Fruit fly (Drosophila melanogaster) whole organism, embryonic: Measurements from ENCODE around the gene CG14054.

Experiments
- Blimp-1 ChIP-seq: fragments of 200-800 bp; sonication (Bioruptor generic); optimal IDR thresholded peaks from 3 replicates; lab custom pipeline; 2018; ENCODE audit warnings: missing biosample characterization, missing genetic modification characterization, mild to moderate bottlenecking, moderate library complexity, missing genetic modification reagents
- CG10431 ChIP-seq: fragments of 200-800 bp; sonication (Bioruptor generic); optimal IDR thresholded peaks from 3 replicates; lab custom pipeline; 2018; ENCODE audit warnings: missing biosample characterization, mild to moderate bottlenecking, missing genetic modification characterization
- CG12391 ChIP-seq: fragments of 200-800 bp; sonication (Bioruptor generic); optimal IDR thresholded peaks from 3 replicates; lab custom pipeline; 2018; ENCODE audit warnings: missing biosample characterization, mild to moderate bottlenecking, missing genetic modification characterization, moderate library complexity
- CG13123 ChIP-seq: fragments of 200-800 bp; sonication (Bioruptor generic); optimal IDR thresholded peaks from 2 replicates; lab custom pipeline; 2016; ENCODE audit warnings: missing biosample characterization, missing genetic modification characterization
- CG14860 ChIP-seq: fragments of 200-800 bp; sonication (Bioruptor generic); IDR thresholded peaks from 3 replicates; pipeline ENCODE4 v1.3.6; 2022; ENCODE audit warnings: missing biosample characterization, missing genetic modification characterization; ENCODE audit not compliant: partially characterized antibody
- CG18619 ChIP-seq: fragments of 200-800 bp; sonication (Bioruptor generic); optimal IDR thresholded peaks from 3 replicates; lab custom pipeline; 2017; ENCODE audit warnings: missing biosample characterization, mild to moderate bottlenecking, missing genetic modification characterization
- CG30020 ChIP-seq: fragments of 200-800 bp; optimal IDR thresholded peaks from 2 replicates; lab custom pipeline; 2019; ENCODE audit warnings: missing biosample characterization, mild to moderate bottlenecking, missing genetic modification characterization, moderate library complexity
- CG30403 ChIP-seq: fragments of 200-800 bp; sonication (Bioruptor generic); optimal IDR thresholded peaks from 3 replicates; lab custom pipeline; 2016; ENCODE audit warnings: missing biosample characterization, missing genetic modification characterization
- CG34422 ChIP-seq: fragments of 200-800 bp; sonication (Bioruptor generic); IDR thresholded peaks from 3 replicates; pipeline ENCODE4 v1.3.6; 2022; ENCODE audit warnings: missing biosample characterization, missing genetic modification characterization
- CG4820 ChIP-seq: fragments of 200-800 bp; sonication (Bioruptor generic); optimal IDR thresholded peaks from 3 replicates; lab custom pipeline; 2016; ENCODE audit warnings: missing biosample characterization, missing genetic modification characterization
- CG5180 ChIP-seq: fragments of 200-800 bp; sonication (Bioruptor generic); optimal IDR thresholded peaks from 3 replicates; lab custom pipeline; 2017; ENCODE audit warnings: missing biosample characterization, missing genetic modification characterization, mild to moderate bottlenecking, moderate library complexity, missing genetic modification reagents
- CG6683 ChIP-seq: fragments of 200-800 bp; sonication (Bioruptor generic); optimal IDR thresholded peaks from 2 replicates; lab custom pipeline; 2017; ENCODE audit warnings: missing biosample characterization, mild to moderate bottlenecking, missing genetic modification characterization, missing genetic modification reagents
- CG7556 ChIP-seq: fragments of 200-800 bp; sonication (Bioruptor generic); optimal IDR thresholded peaks from 2 replicates; lab custom pipeline; 2017; ENCODE audit warnings: missing biosample characterization, mild to moderate bottlenecking, missing genetic modification characterization
- CG7786 ChIP-seq: fragments of 200-800 bp; sonication (Bioruptor generic); optimal IDR thresholded peaks from 2 replicates; lab custom pipeline; 2016; ENCODE audit warnings: missing biosample characterization, missing genetic modification characterization
- CG7963 ChIP-seq: fragments of 200-800 bp; sonication (Bioruptor generic); IDR thresholded peaks from 3 replicates; pipeline ENCODE4 v1.3.6; 2022; ENCODE audit warnings: missing biosample characterization, missing genetic modification characterization; ENCODE audit not compliant: partially characterized antibody
- CG7987 ChIP-seq: fragments of 200-800 bp; sonication (Bioruptor generic); optimal IDR thresholded peaks from 2 replicates; lab custom pipeline; 2018; ENCODE audit warnings: missing biosample characterization, mild to moderate bottlenecking, missing genetic modification characterization, moderate library complexity
- CG8478 ChIP-seq: fragments of >200 bp; optimal IDR thresholded peaks from 2 replicates; lab custom pipeline; 2018
- CG8765 ChIP-seq: fragments of 200-800 bp; sonication (Bioruptor generic); IDR thresholded peaks from 2 replicates; pipeline ENCODE4 v1.3.6; 2022; ENCODE audit warnings: missing biosample characterization, missing genetic modification characterization
- CG9437 ChIP-seq: fragments of 200-800 bp; sonication (Bioruptor generic); optimal IDR thresholded peaks from 2 replicates; lab custom pipeline; 2018; ENCODE audit warnings: missing biosample characterization, mild to moderate bottlenecking, missing genetic modification characterization
- CG9797 ChIP-seq: fragments of 200-800 bp; sonication (Bioruptor generic); optimal IDR thresholded peaks from 3 replicates; lab custom pipeline; 2018; ENCODE audit warnings: missing biosample characterization, mild to moderate bottlenecking, missing genetic modification characterization
- CHES-1-like ChIP-seq: fragments of 200-800 bp; sonication (Bioruptor generic); optimal IDR thresholded peaks from 2 replicates; lab custom pipeline; 2016; ENCODE audit warnings: missing biosample characterization, missing genetic modification characterization
- Dek ChIP-seq: fragments of 200-800 bp; sonication (Bioruptor generic); optimal IDR thresholded peaks from 3 replicates; lab custom pipeline; 2019; ENCODE audit warnings: missing biosample characterization, mild to moderate bottlenecking, missing genetic modification characterization, moderate library complexity
- Drgx ChIP-seq: fragments of 200-800 bp; sonication (Bioruptor generic); IDR thresholded peaks from 2 replicates; pipeline ENCODE4 v1.3.6; 2022; ENCODE audit warnings: missing biosample characterization, missing genetic modification characterization
- Hand ChIP-seq: fragments of 200-800 bp; sonication (Bioruptor generic); optimal IDR thresholded peaks from 2 replicates; lab custom pipeline; 2017; ENCODE audit warnings: mild to moderate bottlenecking, missing biosample characterization, missing genetic modification reagents, missing genetic modification characterization
- Oli ChIP-seq: fragments of 200-800 bp; sonication (Bioruptor generic); optimal IDR thresholded peaks from 2 replicates; lab custom pipeline; 2018; ENCODE audit warnings: missing biosample characterization, mild to moderate bottlenecking, missing genetic modification characterization, moderate library complexity
- PHDP ChIP-seq: fragments of 200-800 bp; sonication (Bioruptor generic); optimal IDR thresholded peaks from 3 replicates; lab custom pipeline; 2018; ENCODE audit warnings: missing biosample characterization, mild to moderate bottlenecking, missing genetic modification characterization, moderate library complexity
- Rfx ChIP-seq: fragments of 200-800 bp; sonication (Bioruptor generic); IDR thresholded peaks from 2 replicates; pipeline ENCODE4 v1.3.6; 2022; ENCODE audit warnings: missing biosample characterization, missing genetic modification characterization
- ac ChIP-seq: fragments of 200-800 bp; sonication (Bioruptor generic); optimal IDR thresholded peaks from 3 replicates; lab custom pipeline; 2017; ENCODE audit warnings: missing biosample characterization, mild to moderate bottlenecking, missing genetic modification characterization
- cato ChIP-seq: fragments of 200-800 bp; sonication (Bioruptor generic); optimal IDR thresholded peaks from 2 replicates; lab custom pipeline; 2016; ENCODE audit warnings: missing biosample characterization, missing genetic modification characterization, borderline replicate concordance
- en ChIP-seq: fragments of 200-800 bp; sonication (Bioruptor generic); optimal IDR thresholded peaks from 2 replicates; lab custom pipeline; 2016; ENCODE audit warnings: missing biosample characterization, missing genetic modification characterization
- eyg ChIP-seq: fragments of 200-800 bp; sonication (Bioruptor generic); optimal IDR thresholded peaks from 3 replicates; lab custom pipeline; 2016; ENCODE audit warnings: missing biosample characterization, missing genetic modification characterization
- fu2 ChIP-seq: fragments of 200-800 bp; sonication (Bioruptor generic); optimal IDR thresholded peaks from 2 replicates; lab custom pipeline; 2016; ENCODE audit warnings: missing biosample characterization, missing genetic modification characterization
- gcm ChIP-seq: fragments of 200-800 bp; sonication (Bioruptor generic); optimal IDR thresholded peaks from 2 replicates; lab custom pipeline; 2019; ENCODE audit warnings: missing biosample characterization, mild to moderate bottlenecking, missing genetic modification characterization, moderate library complexity
- gfzf ChIP-seq: fragments of 200-800 bp; sonication (Bioruptor generic); optimal IDR thresholded peaks from 2 replicates; lab custom pipeline; 2016; ENCODE audit warnings: missing biosample characterization, mild to moderate bottlenecking, missing genetic modification characterization, moderate library complexity
- gsb-n ChIP-seq: fragments of 200-800 bp; sonication (Bioruptor generic); optimal IDR thresholded peaks from 3 replicates; lab custom pipeline; 2018; ENCODE audit warnings: missing biosample characterization, mild to moderate bottlenecking, missing genetic modification characterization
- kni ChIP-seq: fragments of 200-800 bp; sonication (Bioruptor generic); optimal IDR thresholded peaks from 3 replicates; lab custom pipeline; 2017; ENCODE audit warnings: mild to moderate bottlenecking, missing biosample characterization, missing genetic modification reagents, missing genetic modification characterization
- lab ChIP-seq: fragments of 200-800 bp; sonication (Bioruptor generic); optimal IDR thresholded peaks from 3 replicates; lab custom pipeline; 2017; ENCODE audit warnings: missing biosample characterization, missing genetic modification characterization, mild to moderate bottlenecking, moderate library complexity, missing genetic modification reagents
- ranshi ChIP-seq: fragments of 200-800 bp; sonication (Bioruptor generic); IDR thresholded peaks from 2 replicates; pipeline ENCODE4 v1.3.6; 2022; ENCODE audit warnings: missing biosample characterization, missing genetic modification characterization
- ro ChIP-seq: fragments of 200-800 bp; sonication (Bioruptor generic); IDR thresholded peaks from 2 replicates; pipeline ENCODE4 v1.3.6; 2022; ENCODE audit warnings: missing biosample characterization, missing genetic modification characterization
- sc ChIP-seq, 3 experiments: fragments of >200 bp in 2 of 3; fragments of 200-800 bp in 1 of 3; sonication (Bioruptor generic) in 1 of 3; optimal IDR thresholded peaks; 2 replicates in 2 of 3; 3 replicates in 1 of 3; lab custom pipeline; 2017; ENCODE audit warnings: mild to moderate bottlenecking in 1 of 3, missing biosample characterization in 1 of 3, missing genetic modification characterization in 1 of 3, missing genetic modification reagents in 1 of 3
- slbo ChIP-seq: fragments of 200-800 bp; sonication (Bioruptor generic); IDR thresholded peaks from 2 replicates; pipeline ENCODE4 v1.3.6; 2022; ENCODE audit warnings: missing biosample characterization, missing genetic modification characterization
- sob ChIP-seq: fragments of 200-800 bp; sonication (Bioruptor generic); IDR thresholded peaks from 2 replicates; pipeline ENCODE4 v1.3.6; 2022; ENCODE audit warnings: missing biosample characterization, missing genetic modification characterization
- sqz ChIP-seq: fragments of 200-800 bp; sonication (Bioruptor generic); optimal IDR thresholded peaks from 3 replicates; lab custom pipeline; 2018; ENCODE audit warnings: missing biosample characterization, mild to moderate bottlenecking, missing genetic modification characterization
- ttk ChIP-seq: fragments of 200-800 bp; sonication (Bioruptor generic); IDR thresholded peaks from 2 replicates; pipeline ENCODE4 v2.1.2; 2022; ENCODE audit warnings: missing biosample characterization, missing genetic modification characterization
- twi ChIP-seq: fragments of 200-800 bp; optimal IDR thresholded peaks from 2 replicates; lab custom pipeline; 2019; ENCODE audit warnings: missing biosample characterization, mild to moderate bottlenecking, missing genetic modification characterization, moderate library complexity
- unc-4 ChIP-seq: fragments of 200-800 bp; sonication (Bioruptor generic); IDR thresholded peaks from 2 replicates; pipeline ENCODE4 v1.3.6; 2022; ENCODE audit warnings: missing biosample characterization, missing genetic modification characterization; ENCODE audit not compliant: partially characterized antibody
- unpg ChIP-seq: fragments of 200-800 bp; sonication (Bioruptor generic); optimal IDR thresholded peaks from 3 replicates; lab custom pipeline; 2018; ENCODE audit warnings: missing biosample characterization, mild to moderate bottlenecking, missing genetic modification characterization, moderate library complexity
- vfl ChIP-seq: fragments of 200-800 bp; sonication (Bioruptor generic); optimal IDR thresholded peaks from 2 replicates; lab custom pipeline; 2016; ENCODE audit warnings: missing biosample characterization, missing genetic modification characterization
- vvl ChIP-seq: fragments of 200-800 bp; sonication (Bioruptor generic); IDR thresholded peaks from 2 replicates; pipeline ENCODE4 v1.3.6; 2022; ENCODE audit warnings: missing biosample characterization, missing genetic modification characterization

CG14054 gene

dm6 chrX:2061119-2061518 lies 5.0 kb downstream of the CG14054 start (continued):
- TF ChIP-seq Rfx (GFP tag; lab: Robert Waterston, UW), result peak; percentile 32; the same call in 1 of the 2 replicates
- TF ChIP-seq gsb-n (tag; lab: Kevin White, UChicago), result peak; percentile 1
- TF ChIP-seq PHDP (tag; lab: Kevin White, UChicago), result peak; percentile 37
- peak; percentile 38 for TF ChIP-seq Dek
- peak; percentile 8 for TF ChIP-seq CG30403 (GFP tag; lab: Kevin White, UChicago)
- no peak for TF ChIP-seq fu2 (GFP tag; lab: Kevin White, UChicago)
- peak; percentile 27 for TF ChIP-seq twi (tag; lab: Kevin White, UChicago)
- no peak for TF ChIP-seq sqz
- TF ChIP-seq sob (GFP tag; lab: Robert Waterston, UW), result 0 out of 2 replicates have a peak, but pooled peaks have one; percentile 34
- TF ChIP-seq ranshi (GFP tag; lab: Robert Waterston, UW), result peak; percentile 50
- TF ChIP-seq CHES-1-like (GFP tag; lab: Kevin White, UChicago), result no peak
- peak; percentile 34 for TF ChIP-seq CG18619 (GFP tag; lab: Kevin White, UChicago)
- no peak for TF ChIP-seq CG8765 (GFP tag; lab: Robert Waterston, UW)
- TF ChIP-seq eyg (GFP tag; lab: Kevin White, UChicago), result peak; percentile 30
- no peak for TF ChIP-seq CG7786
- TF ChIP-seq slbo (GFP tag; lab: Robert Waterston, UW), result peak; percentile 35; the same call in 1 of the 2 replicates
- no peak for TF ChIP-seq CG7963 (GFP tag; lab: Robert Waterston, UW)
- TF ChIP-seq CG9797, result no peak
- TF ChIP-seq Drgx, result peak; percentile 8; the same call in 1 of the 2 replicates
- TF ChIP-seq vvl (GFP tag; lab: Robert Waterston, UW), result no peak; the same call in 1 of the 2 replicates
- TF ChIP-seq CG30020, result peak; percentile 25
- TF ChIP-seq unpg (GFP tag; lab: Kevin White, UChicago), result peak; percentile 56
- TF ChIP-seq cato, result no peak
- no peak for TF ChIP-seq en
- TF ChIP-seq ttk (GFP tag; lab: Robert Waterston, UW), result no peak
- no peak for TF ChIP-seq CG34422 (GFP tag; lab: Robert Waterston, UW)
- peak; percentile 41 for TF ChIP-seq CG9437
- TF ChIP-seq CG10431 (GFP tag; lab: Kevin White, UChicago), result peak; percentile 47
- TF ChIP-seq lab (GFP tag; lab: Kevin White, UChicago), result peak; percentile 35
- no peak for TF ChIP-seq vfl (GFP tag; lab: Kevin White, UChicago)
- no peak for TF ChIP-seq ro (GFP tag; lab: Robert Waterston, UW)
- TF ChIP-seq CG12391 (tag; lab: Kevin White, UChicago), result peak; percentile 52
- peak; percentile 60 for TF ChIP-seq kni (GFP tag; lab: Kevin White, UChicago)
- peak; percentile 35 for TF ChIP-seq CG5180
- no peak for TF ChIP-seq gfzf (GFP tag; lab: Kevin White, UChicago)
- TF ChIP-seq CG4820 (GFP tag; lab: Kevin White, UChicago), result peak; percentile 17
- peak; percentile 16 for TF ChIP-seq CG7987 (GFP tag; lab: Kevin White, UChicago)
- TF ChIP-seq gcm (GFP tag; lab: Kevin White, UChicago), result peak; percentile 38
- no peak for TF ChIP-seq Hand (GFP tag; lab: Kevin White, UChicago)
- TF ChIP-seq CG13123 (GFP tag; lab: Kevin White, UChicago), result no peak
- TF ChIP-seq CG7556 (GFP tag; lab: Kevin White, UChicago), result peak; percentile 40
- TF ChIP-seq sc (optimal IDR thresholded peaks at IDR 0.05; lab: Kevin White, UChicago), result no peak
- TF ChIP-seq sc (GFP tag; optimal IDR thresholded peaks at IDR 0.05; lab: Kevin White, UChicago), result no peak
- no peak for TF ChIP-seq CG8478 (lab: Kevin White, UChicago)
- TF ChIP-seq Blimp-1 (GFP tag; lab: Kevin White, UChicago), result peak; percentile 42
- TF ChIP-seq CG14860 (GFP tag; lab: Robert Waterston, UW), result no peak
- TF ChIP-seq CG6683, result peak; percentile 7
- TF ChIP-seq unc-4, result no peak
- TF ChIP-seq Oli (tag; lab: Kevin White, UChicago), result peak; percentile 21
- TF ChIP-seq ac (GFP tag; lab: Kevin White, UChicago), result peak; percentile 5
